Fruit fly (Drosophila melanogaster): ENCODE measurements around the gene Glut4EF.

- no peak for TF ChIP-seq EcR (GFP tag; optimal IDR thresholded peaks at IDR 0.05)
- no peak for TF ChIP-seq CG8478 (optimal IDR thresholded peaks at IDR 0.05)
Observed at dm6 chr3R:9882019-9882418, 7.5 kb downstream of the Glut4EF start.

Measured in whole organism.